Fruit fly (Drosophila melanogaster) whole organism, embryonic: ENCODE measurements around the gene MSAmiP.

Experiments
- CG16813 ChIP-seq: fragments of 200-800 bp; sonication (Bioruptor generic); IDR thresholded peaks from 3 replicates; pipeline ENCODE4 v1.3.6; 2022; ENCODE audit warnings: missing biosample characterization, missing genetic modification characterization; ENCODE audit not compliant: partially characterized antibody
- CG18262 ChIP-seq: fragments of 200-800 bp; optimal IDR thresholded peaks from 3 replicates; lab custom pipeline; 2019; ENCODE audit warnings: missing biosample characterization, mild to moderate bottlenecking, missing genetic modification characterization, moderate library complexity
- CG30431 ChIP-seq: fragments of 200-800 bp; sonication (Bioruptor generic); optimal IDR thresholded peaks from 2 replicates; lab custom pipeline; 2017; ENCODE audit warnings: missing biosample characterization, missing genetic modification characterization
- eyg ChIP-seq: fragments of 200-800 bp; sonication (Bioruptor generic); optimal IDR thresholded peaks from 3 replicates; lab custom pipeline; 2016; ENCODE audit warnings: missing biosample characterization, missing genetic modification characterization
- sd ChIP-seq: fragments of 200-800 bp; sonication (Bioruptor generic); optimal IDR thresholded peaks from 3 replicates; lab custom pipeline; 2018; ENCODE audit warnings: missing biosample characterization, mild to moderate bottlenecking, missing genetic modification characterization, moderate library complexity

DNA sequence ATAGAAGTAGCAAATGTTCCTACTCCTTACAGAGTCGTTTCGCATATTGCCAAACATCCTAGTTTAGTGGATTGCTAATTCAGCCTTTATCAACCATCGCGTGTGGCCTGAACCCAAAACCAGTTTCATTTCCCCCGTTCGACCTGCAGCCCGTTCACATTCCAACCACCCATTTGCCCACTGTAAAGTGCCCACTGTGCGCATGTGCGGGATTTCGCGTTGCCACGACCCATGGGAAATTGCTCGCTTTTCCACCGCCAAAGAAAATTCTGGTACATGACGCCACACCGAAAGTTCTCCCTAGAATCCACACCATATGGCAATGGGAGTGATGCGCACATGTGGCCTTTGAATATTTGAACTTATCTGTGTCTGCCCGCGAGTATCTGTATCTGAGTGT is 2.8 kb downstream of the MSAmiP start:
- TF ChIP-seq CG30431 (GFP tag; lab: Kevin White, UChicago) (no peak), sd (tag; lab: Kevin White, UChicago) (peak; percentile 29), eyg (GFP tag; lab: Kevin White, UChicago) (no peak), CG16813 (GFP tag; lab: Robert Waterston, UW) (no peak), CG18262 (tag; lab: Kevin White, UChicago) (no peak)
